Worm (Caenorhabditis elegans) whole organism, dauer: ENCODE results near the gene F49F1.12.
"Not testable (repeated sequence)": the region's sequence is repeated elsewhere in the genome, so short reads cannot be mapped to it uniquely, and the experiment has no call there.

ENCODE experiments used
- unc-62 ChIP-seq: sonication (generic microtip); optimal IDR thresholded peaks from 2 replicates; lab custom pipeline; 2017; ENCODE audit warnings: missing biosample characterization, missing genetic modification reagents, missing genetic modification characterization

Gene F49F1.12

DNA sequence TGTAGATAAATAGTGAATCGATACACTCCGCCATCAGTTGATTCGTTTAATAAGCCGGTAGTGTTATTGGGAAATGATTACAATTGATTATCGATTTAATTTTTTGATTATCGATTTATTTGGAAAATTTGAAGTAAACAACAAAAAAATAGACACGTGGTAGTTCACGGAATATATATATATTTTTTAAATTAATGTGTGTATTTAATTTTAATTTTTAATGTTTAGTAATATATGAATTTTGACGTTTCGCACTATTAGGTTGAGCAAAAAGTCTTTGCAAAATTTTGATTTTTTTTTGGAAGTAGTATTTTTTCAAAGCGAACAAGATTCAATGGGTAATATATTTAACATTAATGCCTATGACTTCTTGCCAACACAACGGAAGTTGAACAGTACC lies at the start of gene F49F1.12:
TSS of gene F49F1.12 (minus strand) at position 101 of the 400 bp plus-strand sequence.
- TF ChIP-seq unc-62 (GFP tag; lab: Kevin White, UChicago), result not testable (repeated sequence)

DNA sequence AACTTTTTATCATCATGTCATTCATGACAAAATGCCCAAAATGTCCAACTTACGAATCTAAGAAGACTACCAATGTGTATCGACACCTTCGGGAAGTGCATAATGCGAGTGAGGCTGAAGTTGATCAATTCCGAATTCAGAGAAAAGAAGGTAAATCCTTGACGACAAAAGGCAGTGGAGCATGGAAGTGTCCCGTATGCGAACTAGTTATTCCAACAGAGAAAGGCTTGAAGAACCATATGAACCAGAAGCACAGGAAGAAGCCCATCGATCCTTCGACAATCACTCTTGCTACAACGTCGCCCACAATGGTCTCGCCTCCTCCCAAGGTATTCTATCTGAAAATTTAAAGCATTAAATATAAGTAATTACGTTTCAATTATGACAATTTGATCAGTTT lies 43.2 kb upstream of the F49F1.12 start, which contains the start of gene K08D10.11:
TSS of gene K08D10.11 (minus strand) at position 101 of the 400 bp plus-strand sequence.
- not testable (repeated sequence) for TF ChIP-seq unc-62 (GFP tag; lab: Kevin White, UChicago)

DNA sequence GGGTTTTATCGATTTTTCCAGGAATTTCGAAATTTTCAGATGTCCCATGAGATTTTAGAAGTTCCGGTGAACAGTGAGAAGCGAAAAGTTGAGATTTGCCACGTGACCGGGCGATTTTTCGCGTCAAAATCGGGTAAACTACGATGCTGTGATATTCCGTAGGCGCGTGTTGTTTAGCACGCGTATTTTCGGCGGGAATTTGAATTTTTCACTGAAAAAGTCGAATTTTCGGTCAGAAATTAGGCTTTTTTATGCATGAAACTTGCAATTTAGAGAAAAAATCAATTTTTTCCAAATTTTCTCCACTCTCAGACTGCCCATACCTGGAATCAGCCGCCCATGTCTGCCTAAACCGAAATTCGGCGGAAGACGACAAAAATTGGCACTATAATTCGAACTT lies 35.5 kb upstream of the F49F1.12 start, which contains the start of gene tsen-34:
TSS of gene tsen-34 (plus strand) at position 34 of the 400 bp plus-strand sequence.
- no peak for TF ChIP-seq unc-62 (GFP tag; lab: Kevin White, UChicago)

DNA sequence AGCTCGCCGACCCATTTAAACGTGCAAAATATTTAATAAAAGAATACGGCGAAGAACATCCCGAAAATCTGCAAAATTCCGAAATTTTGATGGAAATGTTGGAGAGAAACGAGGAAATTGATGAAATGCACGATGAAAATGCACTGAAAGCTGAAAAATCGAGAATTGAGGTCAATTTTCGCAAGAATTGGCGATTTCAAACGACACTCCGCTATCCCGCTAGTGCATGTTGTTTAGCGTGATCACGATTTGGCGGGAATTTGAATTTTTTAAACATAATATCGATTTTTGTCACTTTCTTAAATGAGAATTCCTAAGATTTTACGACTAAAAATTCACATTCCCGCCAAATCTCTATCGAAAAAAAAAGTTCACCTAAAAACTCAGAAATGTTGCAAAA lies 34.7 kb upstream of the F49F1.12 start:
- no peak for TF ChIP-seq unc-62 (GFP tag; lab: Kevin White, UChicago)

DNA sequence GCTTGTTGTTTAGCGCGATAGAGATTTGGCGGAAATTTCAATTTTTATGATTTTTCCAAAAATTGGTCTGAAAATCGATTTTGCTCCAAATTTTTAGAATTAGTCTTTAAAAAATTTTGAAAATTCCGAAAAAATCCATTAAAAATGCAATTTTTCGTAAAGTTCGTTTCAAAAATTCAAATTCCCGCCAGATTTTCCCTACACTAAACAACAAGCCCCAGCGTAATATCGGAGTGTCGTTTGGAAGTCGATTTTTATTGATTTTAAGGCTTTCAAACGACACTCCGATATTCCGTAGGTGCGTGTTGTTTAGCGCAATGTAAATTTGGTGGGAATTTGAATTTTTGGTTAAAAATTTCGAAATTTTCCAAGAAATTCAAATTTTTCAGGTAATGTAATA lies 33.8 kb upstream of the F49F1.12 start:
- no peak for TF ChIP-seq unc-62 (GFP tag; lab: Kevin White, UChicago)

DNA sequence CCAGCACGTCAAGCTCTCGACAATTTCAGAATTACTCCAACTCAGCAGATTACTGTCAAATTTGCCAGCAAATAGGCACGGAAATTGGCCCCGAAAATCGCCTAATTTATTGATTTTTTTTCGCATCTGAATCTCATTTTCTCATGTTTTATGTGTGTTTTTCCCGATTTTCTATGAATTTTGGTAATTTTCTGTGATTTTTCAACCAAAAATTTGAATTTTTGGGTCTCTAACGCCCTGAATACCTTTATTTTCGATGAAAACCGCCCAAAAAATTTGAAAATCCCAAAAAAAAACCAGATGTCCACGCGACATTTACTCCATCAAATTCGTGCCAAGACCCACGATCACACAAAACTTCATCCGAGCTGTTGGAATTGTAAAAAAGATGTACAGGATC lies 33.2 kb upstream of the F49F1.12 start, which contains the start of gene dnj-15:
TSS of gene dnj-15 (plus strand) at position 301 of the 400 bp plus-strand sequence.
- TF ChIP-seq unc-62 (GFP tag; lab: Kevin White, UChicago), result no peak

DNA sequence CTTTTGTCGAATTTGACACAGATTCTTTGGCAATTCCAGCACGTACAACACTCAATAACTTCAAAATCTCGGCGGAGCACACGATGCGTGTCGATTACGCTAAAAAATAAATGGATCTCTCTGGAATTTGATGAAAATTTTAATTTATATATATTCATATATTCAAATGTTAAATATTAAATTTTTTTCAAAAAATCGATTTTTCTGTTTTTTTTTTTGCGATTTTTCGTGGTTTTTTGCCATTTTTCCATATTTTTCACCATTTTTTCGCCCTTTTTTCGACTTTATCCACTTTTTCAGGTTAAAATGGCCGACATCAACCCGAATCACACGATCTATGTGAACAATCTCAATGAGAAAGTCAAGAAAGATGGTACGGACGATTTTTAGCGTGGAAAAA lies 30.9 kb upstream of the F49F1.12 start, which contains the start of gene rnp-3:
TSS of gene rnp-3 (plus strand) at position 301 of the 400 bp plus-strand sequence.
- no peak for TF ChIP-seq unc-62 (GFP tag; lab: Kevin White, UChicago)

DNA sequence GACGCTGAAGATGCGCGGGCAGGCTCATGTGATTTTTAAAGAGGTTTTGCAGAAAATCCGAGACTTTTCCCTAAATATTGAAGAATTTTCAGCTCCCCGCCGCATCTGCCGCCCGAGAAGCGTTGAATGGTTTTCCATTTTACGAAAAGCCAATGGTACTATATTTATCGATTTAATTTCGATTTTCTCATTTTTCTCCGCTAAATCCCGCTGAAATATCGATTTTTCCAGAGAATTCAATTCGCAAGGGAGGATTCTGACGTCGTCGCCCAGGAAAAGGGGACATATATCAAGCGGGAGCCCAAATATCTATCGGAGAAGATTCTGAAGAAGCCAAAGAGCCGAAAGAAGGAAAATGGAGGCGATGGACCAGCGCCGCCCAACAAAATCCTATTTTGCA lies 29.4 kb upstream of the F49F1.12 start:
- no peak for TF ChIP-seq unc-62 (GFP tag; lab: Kevin White, UChicago)

DNA sequence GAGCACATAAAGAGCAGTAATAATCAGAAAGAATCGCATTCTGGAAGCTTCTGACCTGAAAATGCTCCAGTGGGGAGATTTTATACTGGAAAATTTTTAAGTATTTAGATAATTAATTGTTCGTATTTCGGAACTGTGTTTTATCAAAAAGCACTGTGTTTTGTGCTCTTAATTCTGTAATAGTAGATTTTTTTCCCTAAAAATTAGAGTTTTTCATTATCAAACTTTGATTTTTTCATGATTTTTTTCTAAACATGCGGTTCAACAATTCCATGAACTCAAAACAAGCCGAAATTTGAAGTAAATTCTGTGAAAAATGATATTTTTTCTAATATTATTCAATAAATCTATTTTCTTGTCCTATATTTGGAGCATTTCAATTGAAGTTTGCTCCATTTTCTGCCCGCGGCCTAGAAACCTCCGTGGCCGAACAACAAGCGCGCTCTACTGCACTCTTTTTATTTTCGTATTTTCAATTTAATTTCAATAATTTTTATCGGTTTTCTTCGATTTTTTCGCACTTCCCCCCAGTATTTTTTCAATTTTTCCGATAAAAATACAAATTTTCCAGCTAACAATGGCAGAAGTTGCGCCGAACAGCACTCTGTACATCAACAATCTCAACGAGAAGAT lies 28.8 kb upstream of the F49F1.12 start, which contains the start of the genes K08D10.13 and rnp-2:
TSS of gene K08D10.13 (minus strand) at position 51 of the 633 bp plus-strand sequence.
TSS of gene rnp-2 (plus strand) at position 546 of the 633 bp plus-strand sequence.
- no peak for TF ChIP-seq unc-62 (GFP tag; lab: Kevin White, UChicago)

DNA sequence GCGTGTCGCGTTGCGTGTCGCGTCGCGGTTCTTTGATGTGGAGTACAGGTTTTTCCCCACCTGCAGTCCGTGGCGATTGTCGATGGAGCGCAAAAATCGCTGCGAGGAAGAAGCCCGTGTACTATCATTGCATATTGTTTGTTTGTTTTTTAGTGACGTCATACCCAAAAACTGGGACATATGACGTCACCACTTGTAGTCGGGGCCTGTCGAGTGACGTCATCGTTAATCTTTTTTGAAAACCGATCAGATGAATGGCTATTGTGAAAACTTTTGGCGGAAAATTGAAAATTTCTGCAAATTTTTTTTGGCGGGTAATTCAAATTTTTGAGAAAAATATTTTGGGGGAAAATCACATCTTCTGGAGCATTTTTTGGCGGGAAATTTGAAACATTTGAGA lies 24.4 kb upstream of the F49F1.12 start:
- no peak for TF ChIP-seq unc-62 (GFP tag; lab: Kevin White, UChicago)

DNA sequence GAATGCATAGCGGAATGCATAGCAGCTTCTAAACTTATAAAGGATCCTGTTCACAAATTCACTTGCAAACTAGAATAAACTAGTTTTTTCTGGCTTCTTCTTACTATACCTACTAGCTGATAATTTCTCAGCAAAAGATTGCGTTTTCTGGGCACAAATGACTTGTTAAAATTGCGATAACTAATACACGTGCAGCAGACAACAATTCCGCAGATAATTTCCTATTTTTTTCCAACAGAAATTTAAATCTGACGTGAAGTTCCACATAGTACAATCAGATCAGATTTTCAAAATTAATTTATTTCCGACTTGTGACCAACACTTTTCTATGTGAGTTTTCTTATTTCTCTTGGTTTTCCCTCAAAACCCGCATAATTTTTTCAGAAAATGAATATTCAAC lies 21.5 kb upstream of the F49F1.12 start, which contains the start of gene scrm-8:
TSS of gene scrm-8 (plus strand) at position 301 of the 400 bp plus-strand sequence.
- TF ChIP-seq unc-62 (GFP tag; lab: Kevin White, UChicago), result no peak

DNA sequence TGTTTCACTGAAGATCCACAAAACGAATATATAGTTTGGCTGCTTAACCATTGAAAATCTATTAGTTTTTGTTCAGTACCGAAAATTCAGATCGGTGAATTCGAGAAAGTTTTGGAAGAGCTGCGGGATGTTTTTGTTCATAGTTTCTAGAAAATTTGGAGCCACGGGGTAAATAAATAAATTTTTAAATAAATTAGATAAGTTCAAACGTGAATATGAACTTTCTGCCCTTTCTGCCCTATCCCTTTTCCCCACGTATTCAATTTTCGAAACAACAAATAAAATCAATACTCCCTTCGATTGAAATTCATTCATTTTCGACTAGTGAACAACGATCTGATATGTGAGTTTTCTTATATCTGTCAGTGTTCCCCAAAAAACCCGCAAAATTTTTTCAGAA lies 19.2 kb upstream of the F49F1.12 start, which contains the start of gene scrm-5:
TSS of gene scrm-5 (plus strand) at position 301 of the 400 bp plus-strand sequence.
- no peak for TF ChIP-seq unc-62 (GFP tag; lab: Kevin White, UChicago)

DNA sequence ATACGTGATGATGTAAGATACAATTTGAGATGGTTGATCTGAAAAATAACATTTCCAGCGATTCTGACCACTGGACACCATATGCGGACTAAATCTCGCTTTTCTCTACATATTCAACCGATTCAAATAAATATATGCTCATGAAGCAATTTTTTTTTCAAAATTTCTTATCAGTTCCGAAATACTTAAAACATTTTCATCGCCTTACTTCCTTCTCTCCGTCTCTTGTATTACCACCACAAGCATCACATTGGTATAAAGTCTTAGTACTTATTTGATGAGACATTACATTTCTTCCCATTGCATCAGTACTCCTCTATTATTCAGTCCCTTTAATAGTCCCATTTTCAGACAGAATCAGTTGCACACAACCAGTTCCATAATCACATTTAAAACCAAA lies 11.8 kb upstream of the F49F1.12 start, which contains the start of gene K08D10.14:
TSS of gene K08D10.14 (plus strand) at position 301 of the 400 bp plus-strand sequence.
- no peak for TF ChIP-seq unc-62 (GFP tag; lab: Kevin White, UChicago)

DNA sequence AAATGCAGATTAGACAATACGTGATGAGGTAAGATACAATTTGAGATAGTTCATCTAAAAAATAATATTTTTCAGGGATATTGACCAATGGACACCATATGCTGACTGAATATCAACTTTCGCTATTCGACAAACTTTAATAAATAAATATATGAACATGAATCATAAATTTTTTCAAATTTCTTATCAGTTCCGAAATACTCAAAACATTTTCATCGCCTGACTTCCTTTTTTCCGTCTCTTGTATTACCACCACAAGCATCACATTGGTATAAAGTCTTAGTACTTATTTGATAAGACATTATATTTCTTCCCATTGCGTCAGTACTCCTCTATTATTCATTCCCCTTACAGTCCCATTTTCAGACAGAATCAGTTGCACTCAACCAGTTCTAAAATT lies 9.3 kb upstream of the F49F1.12 start, which contains the start of the genes K08D10.10 and R07C12.1:
TSS of gene K08D10.10 (plus strand) at position 93 of the 400 bp plus-strand sequence.
TSS of gene R07C12.1 (plus strand) at position 314 of the 400 bp plus-strand sequence.
- no peak for TF ChIP-seq unc-62 (GFP tag; lab: Kevin White, UChicago)

DNA sequence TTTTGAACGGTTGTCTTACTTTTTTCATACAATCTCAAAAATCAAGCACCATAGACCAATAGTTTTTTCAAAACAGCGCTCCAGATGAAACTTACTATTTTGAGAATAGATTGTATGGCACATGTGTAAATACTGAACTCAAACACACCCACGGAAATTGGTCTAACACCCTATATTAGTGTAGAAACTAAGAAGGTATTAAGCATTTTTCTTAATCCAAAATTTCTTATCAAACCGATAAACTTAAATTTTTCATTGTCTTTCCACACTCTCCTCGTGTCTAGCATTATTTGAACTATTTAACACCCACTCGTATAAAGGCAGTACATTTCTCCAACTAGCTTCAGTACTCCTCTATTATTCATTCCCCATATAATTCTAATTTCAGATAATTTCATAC lies 7.3 kb upstream of the F49F1.12 start:
- TF ChIP-seq unc-62 (GFP tag; lab: Kevin White, UChicago), result no peak

DNA sequence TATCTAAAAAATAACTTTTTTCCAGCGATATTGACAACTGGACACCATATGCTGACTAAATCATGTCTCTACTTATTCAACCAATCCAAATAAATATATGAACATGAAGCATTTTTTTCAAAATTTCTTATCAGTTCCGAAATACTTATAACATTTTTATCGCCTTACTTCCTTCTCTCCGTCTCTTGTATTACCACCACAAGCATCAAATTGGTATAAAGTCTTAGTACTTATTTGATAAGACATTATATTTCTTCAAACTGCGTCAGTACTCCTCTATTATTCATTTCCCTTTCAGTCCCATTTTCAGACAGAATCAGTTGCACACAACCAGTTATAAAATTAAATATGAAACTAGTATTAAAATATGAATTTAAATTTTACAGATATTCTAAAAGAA lies 5.0 kb upstream of the F49F1.12 start:
- TF ChIP-seq unc-62 (GFP tag; lab: Kevin White, UChicago), result no peak
